Worm (Caenorhabditis elegans) whole organism, L2 larva: Measurements from ENCODE around the gene aat-4.

Experiments
- aly-2 ChIP-seq: fragments of 150-350 bp; optimal IDR thresholded peaks from 2 replicates; lab custom pipeline; 2014; ENCODE audit warnings: missing biosample characterization, missing genetic modification characterization
- fos-1 ChIP-seq: fragments of 150-350 bp; optimal IDR thresholded peaks from 2 replicates; lab custom pipeline; 2014; ENCODE audit warnings: missing biosample characterization, missing genetic modification characterization
- lin-13 ChIP-seq: fragments of 150-350 bp; optimal IDR thresholded peaks from 2 replicates; lab custom pipeline; 2014; ENCODE audit warnings: missing biosample characterization, missing genetic modification reagents, missing genetic modification characterization
- nhr-237 ChIP-seq: fragments of 150-350 bp; optimal IDR thresholded peaks from 2 replicates; lab custom pipeline; 2014; ENCODE audit warnings: missing biosample characterization, missing genetic modification characterization
- ztf-1 ChIP-seq: fragments of 200-800 bp; sonication (Bioruptor generic); conservative IDR thresholded peaks from 2 replicates; pipeline ENCODE4 v1.3.6; 2022; ENCODE audit warnings: missing genetic modification characterization, missing compliant biosample characterization

- TF ChIP-seq ztf-1 (GFP tag; lab: Robert Waterston, UW) (no peak), aly-2 (tag; lab: Kevin White, UChicago) (no peak), nhr-237 (tag; lab: Kevin White, UChicago) (no peak), lin-13 (GFP tag; lab: Kevin White, UChicago) (no peak), fos-1 (tag; lab: Kevin White, UChicago) (no peak)
Observed at ce11 chrIV:6269346-6269745, 6.2 kb downstream of the aat-4 start, which contains the start of gene srv-30.
